Fruit fly (Drosophila melanogaster) S2 (cell line): ENCODE results near the gene plum.

ENCODE experiments used
- CG8478 ChIP-seq: fragments of >200 bp; optimal IDR thresholded peaks from 2 replicates; lab custom pipeline; 2018
- CTCF ChIP-seq, 2 experiments: fragments of >200 bp; optimal IDR thresholded peaks; 2 replicates each; lab custom pipeline; 2018

DNA sequence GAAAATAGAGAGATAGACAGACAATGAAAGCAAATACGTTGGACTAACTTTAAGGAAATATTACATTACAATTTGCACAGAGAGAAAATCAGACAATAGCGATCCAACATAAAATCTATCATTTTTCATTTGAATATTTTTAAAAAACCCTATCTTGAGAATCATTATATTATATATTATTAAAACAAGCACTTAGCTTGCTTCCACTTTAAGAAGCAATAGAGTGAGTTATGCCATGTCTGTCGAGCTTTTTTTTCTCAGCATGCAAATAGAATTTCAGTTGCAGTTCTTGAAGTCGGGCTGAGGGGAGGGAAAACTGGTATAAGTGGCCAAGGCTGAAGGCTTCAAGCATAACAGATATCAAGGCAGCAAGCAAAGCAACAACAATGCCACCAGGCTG, 32.9 kb downstream of the plum start:
- TF ChIP-seq CG8478 (lab: Kevin White, UChicago) (no peak), CTCF (optimal IDR thresholded peaks at IDR 0.05; lab: Kevin White, UChicago) (no peak)
